Worm (Caenorhabditis elegans) whole organism, L1 larva: Measurements from ENCODE around the gene C17B7.9.
A peak's percentile ranks its signal among the peaks of the same experiment; 100 is the strongest.

ENCODE experiments used
- C16A3.4 ChIP-seq: fragments of 150-350 bp; optimal IDR thresholded peaks from 2 replicates; lab custom pipeline; 2014; ENCODE audit warnings: missing biosample characterization, missing genetic modification characterization
- C34B4.2 ChIP-seq: sonication (generic microtip); optimal IDR thresholded peaks from 2 replicates; lab custom pipeline; 2017; ENCODE audit warnings: mild to moderate bottlenecking, missing genetic modification characterization, missing compliant biosample characterization
- blmp-1 ChIP-seq: fragments of 150-350 bp; optimal IDR thresholded peaks from 2 replicates; lab custom pipeline; 2014; ENCODE audit warnings: missing biosample characterization, missing genetic modification characterization
- ceh-63 ChIP-seq: fragments of 200-800 bp; sonication (Bioruptor generic); optimal IDR thresholded peaks from 2 replicates; lab custom pipeline; 2018; ENCODE audit warnings: mild to moderate bottlenecking, missing genetic modification characterization, missing compliant biosample characterization
- ceh-8 ChIP-seq: fragments of 200-800 bp; sonication (Bioruptor generic); optimal IDR thresholded peaks from 2 replicates; lab custom pipeline; 2018; ENCODE audit warnings: mild to moderate bottlenecking, missing genetic modification characterization, moderate library complexity, missing compliant biosample characterization
- ceh-82 ChIP-seq, 3 experiments: fragments of 150-350 bp in 1 of 3; sonication (generic microtip) in 2 of 3; optimal IDR thresholded peaks; 2 replicates each; lab custom pipeline; 2014 to 2017; ENCODE audit warnings: missing biosample characterization in 3 of 3, missing genetic modification characterization in 3 of 3
- ceh-88 ChIP-seq: fragments of 200-800 bp; sonication (Bioruptor generic); IDR thresholded peaks from 2 replicates; pipeline ENCODE4 v1.3.6; 2022; ENCODE audit warnings: missing genetic modification characterization, missing compliant biosample characterization
- ceh-90 ChIP-seq: sonication (generic microtip); optimal IDR thresholded peaks from 2 replicates; lab custom pipeline; 2016; ENCODE audit warnings: missing genetic modification characterization, missing compliant biosample characterization
- ces-1 ChIP-seq: fragments of 150-350 bp; optimal IDR thresholded peaks from 2 replicates; lab custom pipeline; 2014; ENCODE audit warnings: missing biosample characterization, missing genetic modification reagents, missing genetic modification characterization
- dpl-1 ChIP-seq, 3 experiments: fragments of 150-350 bp in 2 of 3; sonication (generic microtip) in 1 of 3; optimal IDR thresholded peaks; 2 replicates each; lab custom pipeline; 2014 to 2017; ENCODE audit warnings: missing biosample characterization in 3 of 3, missing genetic modification characterization in 3 of 3, missing genetic modification reagents in 3 of 3
- egl-13 ChIP-seq: sonication (generic microtip); optimal IDR thresholded peaks from 2 replicates; lab custom pipeline; 2016; ENCODE audit warnings: missing genotype, missing genetic modification reagents, missing genetic modification characterization, missing compliant biosample characterization
- egl-27 ChIP-seq, 2 experiments: fragments of 150-350 bp in 1 of 2; sonication (generic microtip); optimal IDR thresholded peaks; 3 replicates each; lab custom pipeline; 2017 to 2018; ENCODE audit warnings: missing biosample characterization in 2 of 2, missing genetic modification characterization in 2 of 2, missing genetic modification reagents in 2 of 2
- elt-2 ChIP-seq: sonication (generic microtip); optimal IDR thresholded peaks from 2 replicates; lab custom pipeline; 2016; ENCODE audit warnings: missing genetic modification characterization, mild to moderate bottlenecking, inconsistent platforms, missing compliant biosample characterization, missing genetic modification reagents
- elt-3 ChIP-seq, 6 experiments: fragments of 150-350 bp in 1 of 6; sonication (generic microtip); optimal IDR thresholded peaks; 2 replicates each; lab custom pipeline; 2017 to 2018; ENCODE audit warnings: missing biosample characterization in 6 of 6, missing genetic modification characterization in 6 of 6, inconsistent platforms in 1 of 6
- fkh-10 ChIP-seq: sonication (generic microtip); optimal IDR thresholded peaks from 2 replicates; lab custom pipeline; 2017; ENCODE audit warnings: missing biosample characterization, missing genetic modification reagents, missing genetic modification characterization
- fkh-4 ChIP-seq: sonication (generic microtip); optimal IDR thresholded peaks from 2 replicates; lab custom pipeline; 2016; ENCODE audit warnings: missing compliant biosample characterization, missing genetic modification characterization, borderline replicate concordance
- fos-1 ChIP-seq: fragments of 150-350 bp; optimal IDR thresholded peaks from 2 replicates; lab custom pipeline; 2014; ENCODE audit warnings: missing biosample characterization, missing genetic modification characterization
- grh-1 ChIP-seq: fragments of 200-800 bp; sonication (Bioruptor generic); IDR thresholded peaks from 2 replicates; pipeline ENCODE4 v1.3.6; 2022; ENCODE audit warnings: missing genetic modification reagents, missing genetic modification characterization, missing compliant biosample characterization
- hlh-17 ChIP-seq: fragments of 200-800 bp; sonication (Bioruptor generic); optimal IDR thresholded peaks from 2 replicates; lab custom pipeline; 2018; ENCODE audit warnings: missing genetic modification characterization, mild to moderate bottlenecking, missing compliant biosample characterization, moderate library complexity, borderline replicate concordance
- hlh-4 ChIP-seq: sonication (generic microtip); optimal IDR thresholded peaks from 2 replicates; lab custom pipeline; 2016; ENCODE audit warnings: mild to moderate bottlenecking, missing genetic modification characterization, missing compliant biosample characterization
- lin-13 ChIP-seq: fragments of 150-350 bp; optimal IDR thresholded peaks from 2 replicates; lab custom pipeline; 2014; ENCODE audit warnings: missing biosample characterization, missing genetic modification reagents, missing genetic modification characterization
- lin-35 ChIP-seq, 2 experiments: fragments of 150-350 bp; optimal IDR thresholded peaks; 2 replicates each; lab custom pipeline; 2014; ENCODE audit warnings: missing biosample characterization in 2 of 2, missing genetic modification characterization in 2 of 2, missing genetic modification reagents in 2 of 2
- lin-39 ChIP-seq: fragments of 150-350 bp; optimal IDR thresholded peaks from 2 replicates; lab custom pipeline; 2014; ENCODE audit warnings: missing biosample characterization, missing genetic modification reagents, missing genetic modification characterization
- mab-9 ChIP-seq: fragments of 200-800 bp; sonication (Bioruptor generic); IDR thresholded peaks from 2 replicates; pipeline ENCODE4 v1.3.6; 2022; ENCODE audit warnings: missing genetic modification reagents, missing genetic modification characterization, missing compliant biosample characterization
- mef-2 ChIP-seq: fragments of 150-350 bp; optimal IDR thresholded peaks from 2 replicates; lab custom pipeline; 2014; ENCODE audit warnings: missing biosample characterization, missing genetic modification characterization
- mep-1 ChIP-seq: fragments of 150-350 bp; optimal IDR thresholded peaks from 2 replicates; lab custom pipeline; 2014; ENCODE audit warnings: missing biosample characterization, missing genetic modification characterization
- nhr-19 ChIP-seq: fragments of 200-800 bp; sonication (Bioruptor generic); conservative IDR thresholded peaks from 2 replicates; pipeline ENCODE4 v1.3.6; 2022; ENCODE audit warnings: missing genetic modification characterization, missing compliant biosample characterization
- nhr-28 ChIP-seq: fragments of 150-350 bp; optimal IDR thresholded peaks from 2 replicates; lab custom pipeline; 2014; ENCODE audit warnings: missing biosample characterization, missing genetic modification characterization
- nhr-47 ChIP-seq: sonication (generic microtip); optimal IDR thresholded peaks from 2 replicates; lab custom pipeline; 2016; ENCODE audit warnings: mild to moderate bottlenecking, missing genetic modification characterization, moderate library complexity, missing compliant biosample characterization
- nhr-76 ChIP-seq: sonication (generic microtip); optimal IDR thresholded peaks from 2 replicates; lab custom pipeline; 2017; ENCODE audit warnings: missing biosample characterization, missing genetic modification characterization
- nhr-85 ChIP-seq: sonication (generic microtip); peaks from one replicate; lab custom pipeline; 2016; ENCODE audit warnings: missing genetic modification characterization, inconsistent platforms, missing compliant biosample characterization
- pax-3 ChIP-seq: fragments of 200-800 bp; sonication (Bioruptor generic); optimal IDR thresholded peaks from 2 replicates; lab custom pipeline; 2018; ENCODE audit warnings: mild to moderate bottlenecking, missing genetic modification characterization, moderate library complexity, missing compliant biosample characterization
- snu-23 ChIP-seq: sonication (generic microtip); optimal IDR thresholded peaks from 2 replicates; lab custom pipeline; 2016; ENCODE audit warnings: missing genetic modification characterization, missing compliant biosample characterization
- sox-4 ChIP-seq: sonication (generic microtip); optimal IDR thresholded peaks from 2 replicates; lab custom pipeline; 2016; ENCODE audit warnings: missing genetic modification characterization, missing compliant biosample characterization
- sup-37 ChIP-seq: fragments of 200-800 bp; sonication (Bioruptor generic); optimal IDR thresholded peaks from 2 replicates; lab custom pipeline; 2018; ENCODE audit warnings: mild to moderate bottlenecking, missing genetic modification characterization, missing compliant biosample characterization
- swsn-7 ChIP-seq: sonication (generic microtip); optimal IDR thresholded peaks from 2 replicates; lab custom pipeline; 2016; ENCODE audit warnings: missing genetic modification characterization, missing compliant biosample characterization
- tbx-2 ChIP-seq: sonication (generic microtip); optimal IDR thresholded peaks from 2 replicates; lab custom pipeline; 2016; ENCODE audit warnings: missing genetic modification characterization, missing compliant biosample characterization
- unc-30 ChIP-seq: sonication (generic microtip); optimal IDR thresholded peaks from 2 replicates; lab custom pipeline; 2017; ENCODE audit warnings: missing biosample characterization, missing genetic modification characterization
- unc-62 ChIP-seq: fragments of 150-350 bp; optimal IDR thresholded peaks from 2 replicates; lab custom pipeline; 2014; ENCODE audit warnings: missing biosample characterization, missing genetic modification reagents, missing genetic modification characterization
- vab-15 ChIP-seq: sonication (generic microtip); optimal IDR thresholded peaks from 2 replicates; lab custom pipeline; 2017; ENCODE audit warnings: missing genotype, mild to moderate bottlenecking, missing genetic modification characterization, missing compliant biosample characterization
- xbp-1 ChIP-seq: sonication (generic microtip); optimal IDR thresholded peaks from 2 replicates; lab custom pipeline; 2016; ENCODE audit warnings: missing genetic modification characterization, missing compliant biosample characterization
- zag-1 ChIP-seq: fragments of 150-350 bp; optimal IDR thresholded peaks from 2 replicates; lab custom pipeline; 2014; ENCODE audit warnings: missing biosample characterization, missing genetic modification characterization
- zip-4 ChIP-seq: fragments of 200-800 bp; sonication (Bioruptor generic); optimal IDR thresholded peaks from 2 replicates; lab custom pipeline; 2018; ENCODE audit warnings: mild to moderate bottlenecking, missing genetic modification characterization, moderate library complexity, missing compliant biosample characterization
- ztf-11 ChIP-seq, 2 experiments: sonication (generic microtip); optimal IDR thresholded peaks; 2 replicates each; lab custom pipeline; 2016 to 2017; ENCODE audit warnings: missing genetic modification characterization in 2 of 2, missing biosample characterization in 1 of 2, missing compliant biosample characterization in 1 of 2
- ztf-4 ChIP-seq: fragments of 150-350 bp; optimal IDR thresholded peaks from 2 replicates; lab custom pipeline; 2014; ENCODE audit warnings: missing biosample characterization, missing genetic modification characterization

C17B7.9 gene

DNA sequence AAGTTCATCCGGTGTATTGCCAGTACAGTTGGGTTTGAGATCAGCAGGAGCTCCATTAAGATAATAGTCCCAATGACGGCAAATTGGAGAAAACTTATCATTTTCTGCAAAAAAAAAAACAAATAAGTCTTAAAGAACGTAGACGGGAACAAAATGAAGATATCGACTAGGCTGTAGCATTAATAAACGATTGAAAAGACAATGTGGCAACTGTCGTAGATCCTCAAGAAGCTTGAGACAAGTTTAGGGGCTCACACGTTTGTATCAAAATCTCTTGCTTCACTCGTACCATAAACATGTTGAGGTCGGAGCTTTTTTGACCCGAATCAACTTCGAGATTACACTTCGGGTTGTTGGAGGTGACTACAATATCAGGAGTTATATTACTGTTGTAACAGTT is 11.9 kb downstream of the C17B7.9 start, which contains the start of gene F35F10.14:
Gene F35F10.14 (minus strand): TSS at position 101 of the 400 bp plus-strand sequence.
- TF ChIP-seq ceh-82 (tag; optimal IDR thresholded peaks at IDR 0.05; lab: Kevin White, UChicago) (no peak), nhr-28 (tag; lab: Kevin White, UChicago) (no peak), nhr-76 (tag; lab: Kevin White, UChicago) (no peak), ces-1 (GFP tag; lab: Kevin White, UChicago) (no peak), fkh-10 (GFP tag; lab: Kevin White, UChicago) (no peak), zag-1 (tag; lab: Kevin White, UChicago) (no peak), ztf-11 (tag; optimal IDR thresholded peaks at IDR 0.05; lab: Kevin White, UChicago) (no peak), mef-2 (no peak), lin-39 (tag; lab: Kevin White, UChicago) (no peak), pax-3 (no peak), lin-13 (GFP tag; lab: Kevin White, UChicago) (no peak), ceh-90 (no peak)

DNA sequence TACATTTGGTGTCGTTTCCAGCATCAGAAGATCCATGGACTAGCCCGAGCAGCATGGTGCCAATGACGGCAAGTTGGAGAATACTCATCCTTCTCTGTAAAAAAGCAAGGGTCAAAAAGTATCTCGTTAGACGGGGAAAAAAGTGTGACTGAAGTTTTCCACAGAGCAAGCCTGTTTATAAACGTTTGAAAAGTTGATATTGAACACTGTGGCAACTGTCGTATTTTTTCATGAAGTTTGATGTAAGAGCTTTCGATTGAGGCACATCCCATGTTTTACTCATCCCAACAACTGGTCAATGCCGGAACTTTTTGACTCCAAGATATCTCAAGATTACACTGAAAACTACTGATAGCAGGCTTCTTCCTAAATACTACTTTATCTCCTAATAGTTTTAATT is 12.9 kb downstream of the C17B7.9 start, which contains the start of gene F35F10.13:
Gene F35F10.13 (minus strand): TSS at position 101 of the 400 bp plus-strand sequence.
- TF ChIP-seq nhr-76 (tag; lab: Kevin White, UChicago) (no peak), zip-4 (GFP tag; lab: Kevin White, UChicago) (no peak), fos-1 (tag; lab: Kevin White, UChicago) (no peak), tbx-2 (no peak), elt-2 (tag; lab: Kevin White, UChicago) (no peak), ceh-8 (no peak), nhr-28 (tag; lab: Kevin White, UChicago) (no peak)

DNA sequence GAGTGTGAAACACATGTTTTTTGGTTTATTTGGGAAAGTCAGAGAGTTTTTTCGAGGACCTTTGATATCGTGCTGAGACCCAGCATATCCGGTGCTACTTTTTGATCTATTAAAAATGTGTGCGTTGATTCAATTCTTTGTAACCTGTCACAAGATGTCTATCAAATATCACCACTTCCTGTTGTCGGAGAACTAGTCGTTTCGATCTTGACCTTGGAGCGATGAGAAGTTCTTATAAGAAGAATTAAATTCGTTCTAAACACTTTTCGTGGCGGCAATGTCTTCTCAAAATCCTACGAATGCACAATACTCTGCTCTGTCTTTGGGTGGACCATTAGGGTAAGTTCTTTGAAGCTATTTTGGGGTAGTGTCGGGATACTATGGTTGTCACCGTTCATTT is 15.8 kb downstream of the C17B7.9 start, which contains the start of gene F35F10.1:
Gene F35F10.1 (plus strand): TSS at position 200 of the 400 bp plus-strand sequence.
- TF ChIP-seq nhr-85 (tag; lab: Kevin White, UChicago) (peak; percentile 69), vab-15 (tag; lab: Kevin White, UChicago) (no peak), grh-1 (GFP tag; lab: Robert Waterston, UW) (peak; percentile 9; the same call in 1 of the 2 replicates), blmp-1 (tag; lab: Kevin White, UChicago) (peak; percentile 37), zip-4 (GFP tag; lab: Kevin White, UChicago) (no peak)
- TF ChIP-seq, all 84 proteins: peak for 3

DNA sequence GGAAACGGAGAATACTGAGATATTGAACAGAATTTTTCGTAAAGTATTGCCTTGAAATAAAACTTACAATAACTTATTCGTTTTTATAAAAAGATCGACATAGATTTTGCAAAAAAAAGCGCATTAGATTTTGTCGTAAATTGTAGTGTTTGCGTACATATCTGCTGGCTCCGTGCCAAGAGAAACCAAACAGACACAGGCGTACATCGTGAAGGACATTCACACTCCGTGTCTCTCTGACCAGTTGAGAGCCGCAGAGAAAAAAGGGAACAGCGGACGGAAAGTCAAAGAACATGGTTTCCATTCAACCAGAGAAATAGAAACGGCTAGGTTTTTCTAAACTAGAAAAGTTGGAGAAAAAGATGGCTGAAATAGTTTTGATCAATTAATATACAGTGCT is 16.6 kb downstream of the C17B7.9 start, which contains the start of gene arrd-19:
Gene arrd-19 (minus strand): TSS at position 209 of the 400 bp plus-strand sequence.
- TF ChIP-seq swsn-7 (tag; lab: Kevin White, UChicago), result peak; percentile 77
- peak; percentile 77 for TF ChIP-seq nhr-19 (GFP tag; lab: Robert Waterston, UW)
- peak; percentile 16 for TF ChIP-seq elt-2 (tag; lab: Kevin White, UChicago)
- TF ChIP-seq elt-3 (tag; optimal IDR thresholded peaks at IDR 0.05; lab: Kevin White, UChicago), result peak in 2 of 6 experiments; percentile 5 to 30
- no peak for TF ChIP-seq hlh-4 (tag; lab: Kevin White, UChicago)
- TF ChIP-seq hlh-17 (GFP tag; lab: Kevin White, UChicago), result no peak
- TF ChIP-seq fkh-4 (tag; lab: Kevin White, UChicago), result no peak
- peak; percentile 56 for TF ChIP-seq xbp-1 (tag; lab: Kevin White, UChicago)
- TF ChIP-seq sox-4 (tag; lab: Kevin White, UChicago), result no peak
- TF ChIP-seq dpl-1 (GFP tag; optimal IDR thresholded peaks at IDR 0.05; lab: Kevin White, UChicago), result peak; percentile 46 to 76 (median 63)
- TF ChIP-seq sup-37 (GFP tag; lab: Kevin White, UChicago), result no peak
- no peak for TF ChIP-seq unc-62 (GFP tag; lab: Kevin White, UChicago)
- peak; percentile 49 to 64 for TF ChIP-seq lin-35 (GFP tag; optimal IDR thresholded peaks at IDR 0.05; lab: Kevin White, UChicago)
- no peak for TF ChIP-seq C34B4.2 (tag; lab: Kevin White, UChicago)
- TF ChIP-seq mab-9, result peak; percentile 43; the same call in 1 of the 2 replicates
- no peak for TF ChIP-seq ceh-88 (GFP tag; lab: Robert Waterston, UW)
- peak; percentile 69 for TF ChIP-seq nhr-47 (tag; lab: Kevin White, UChicago)
- no peak for TF ChIP-seq unc-30
- TF ChIP-seq fos-1 (tag; lab: Kevin White, UChicago), result peak; percentile 53
- peak; percentile 74 for TF ChIP-seq blmp-1 (tag; lab: Kevin White, UChicago)
- peak; percentile 82 for TF ChIP-seq snu-23 (GFP tag; lab: Kevin White, UChicago)
- peak; percentile 38 for TF ChIP-seq lin-13 (GFP tag; lab: Kevin White, UChicago)
- no peak for TF ChIP-seq pax-3
- TF ChIP-seq ztf-4 (tag; lab: Kevin White, UChicago), result no peak
- peak; percentile 88 for TF ChIP-seq mep-1
- TF ChIP-seq egl-27 (tag; optimal IDR thresholded peaks at IDR 0.05; lab: Kevin White, UChicago), result no peak
- no peak for TF ChIP-seq ceh-63 (GFP tag; lab: Kevin White, UChicago)
- TF ChIP-seq egl-13 (tag; lab: Kevin White, UChicago), result peak; percentile 19
- no peak for TF ChIP-seq ceh-90
- peak; percentile 49 for TF ChIP-seq C16A3.4
- no peak for TF ChIP-seq ztf-11 (tag; optimal IDR thresholded peaks at IDR 0.05; lab: Kevin White, UChicago)
